Fruit fly (Drosophila melanogaster) whole organism, embryonic: ENCODE data around the gene CG14043.

Experiments
- BEAF-32 ChIP-seq: fragments of 200-800 bp; sonication (Bioruptor generic); optimal IDR thresholded peaks from 3 replicates; lab custom pipeline; 2017; ENCODE audit warnings: missing biosample characterization, missing genetic modification characterization, mild to moderate bottlenecking, moderate library complexity, missing genetic modification reagents
- Bdp1 ChIP-seq: fragments of 200-800 bp; sonication (Bioruptor generic); optimal IDR thresholded peaks from 3 replicates; lab custom pipeline; 2016; ENCODE audit warnings: missing biosample characterization, missing genetic modification characterization
- CG10209 ChIP-seq: fragments of 200-800 bp; sonication (Bioruptor generic); optimal IDR thresholded peaks from 3 replicates; lab custom pipeline; 2017; ENCODE audit warnings: missing biosample characterization, mild to moderate bottlenecking, missing genetic modification characterization, missing genetic modification reagents
- CG10274 ChIP-seq: fragments of 200-800 bp; sonication (Bioruptor generic); optimal IDR thresholded peaks from 3 replicates; lab custom pipeline; 2017; ENCODE audit warnings: missing biosample characterization, mild to moderate bottlenecking, missing genetic modification characterization
- CG10654 ChIP-seq: fragments of 200-800 bp; sonication (Bioruptor generic); optimal IDR thresholded peaks from 2 replicates; lab custom pipeline; 2016; ENCODE audit warnings: missing biosample characterization, missing genetic modification characterization
- CG11723 ChIP-seq: fragments of 200-800 bp; sonication (Bioruptor generic); optimal IDR thresholded peaks from 2 replicates; lab custom pipeline; 2017; ENCODE audit warnings: missing biosample characterization, mild to moderate bottlenecking, missing genetic modification characterization
- CG12236 ChIP-seq: fragments of 200-800 bp; sonication (Bioruptor generic); optimal IDR thresholded peaks from 2 replicates; lab custom pipeline; 2016; ENCODE audit warnings: missing biosample characterization, missing genetic modification characterization
- CG14441 ChIP-seq: fragments of 200-800 bp; sonication (Bioruptor generic); IDR thresholded peaks from 2 replicates; pipeline ENCODE4 v1.3.6; 2022; ENCODE audit warnings: missing biosample characterization, missing genetic modification characterization
- CG14965 ChIP-seq: fragments of 200-800 bp; sonication (Bioruptor generic); optimal IDR thresholded peaks from 2 replicates; lab custom pipeline; 2016; ENCODE audit warnings: missing biosample characterization, missing genetic modification characterization, borderline replicate concordance
- CG15479 ChIP-seq: fragments of 200-800 bp; sonication (Bioruptor generic); optimal IDR thresholded peaks from 3 replicates; lab custom pipeline; 2019; ENCODE audit warnings: missing biosample characterization, mild to moderate bottlenecking, missing genetic modification characterization, moderate library complexity
- CG15514 ChIP-seq: fragments of 200-800 bp; sonication (Bioruptor generic); optimal IDR thresholded peaks from 3 replicates; lab custom pipeline; 2017; ENCODE audit warnings: missing biosample characterization, missing genetic modification characterization, mild to moderate bottlenecking, moderate library complexity, missing genetic modification reagents
- CG16779 ChIP-seq: fragments of 200-800 bp; sonication (Bioruptor generic); IDR thresholded peaks from 2 replicates; pipeline ENCODE4 v1.3.6; 2022; ENCODE audit warnings: missing biosample characterization, missing genetic modification characterization
- CG16813 ChIP-seq: fragments of 200-800 bp; sonication (Bioruptor generic); IDR thresholded peaks from 3 replicates; pipeline ENCODE4 v1.3.6; 2022; ENCODE audit warnings: missing biosample characterization, missing genetic modification characterization; ENCODE audit not compliant: partially characterized antibody
- CG17385 ChIP-seq: fragments of 200-800 bp; sonication (Bioruptor generic); optimal IDR thresholded peaks from 3 replicates; lab custom pipeline; 2018; ENCODE audit warnings: missing biosample characterization, mild to moderate bottlenecking, missing genetic modification characterization
- CG17612 ChIP-seq: fragments of 200-800 bp; sonication (Bioruptor generic); IDR thresholded peaks from 2 replicates; pipeline ENCODE4 v1.3.6; 2022; ENCODE audit warnings: missing biosample characterization, missing genetic modification characterization
- CG18764 ChIP-seq: fragments of 200-800 bp; sonication (Bioruptor generic); optimal IDR thresholded peaks from 3 replicates; lab custom pipeline; 2016; ENCODE audit warnings: missing biosample characterization, missing genetic modification characterization
- CG2712 ChIP-seq: fragments of 200-800 bp; optimal IDR thresholded peaks from 3 replicates; lab custom pipeline; 2019; ENCODE audit warnings: missing biosample characterization, mild to moderate bottlenecking, missing genetic modification characterization, moderate library complexity
- CG2875 ChIP-seq: fragments of 200-800 bp; sonication (Bioruptor generic); optimal IDR thresholded peaks from 2 replicates; lab custom pipeline; 2017; ENCODE audit warnings: missing biosample characterization, mild to moderate bottlenecking, missing genetic modification characterization, missing genetic modification reagents
- CG32532 ChIP-seq: fragments of 200-800 bp; sonication (Bioruptor generic); IDR thresholded peaks from 2 replicates; pipeline ENCODE4 v1.3.6; 2022; ENCODE audit warnings: missing biosample characterization, missing genetic modification characterization
- CG3995 ChIP-seq: fragments of 200-800 bp; sonication (Bioruptor generic); optimal IDR thresholded peaks from 3 replicates; lab custom pipeline; 2016; ENCODE audit warnings: missing biosample characterization, missing genetic modification characterization
- CG5245 ChIP-seq: fragments of 200-800 bp; sonication (Bioruptor generic); optimal IDR thresholded peaks from 3 replicates; lab custom pipeline; 2016; ENCODE audit warnings: missing biosample characterization, missing genetic modification characterization
- CG6854 ChIP-seq: fragments of 200-800 bp; sonication (Bioruptor generic); optimal IDR thresholded peaks from 3 replicates; lab custom pipeline; 2017; ENCODE audit warnings: missing biosample characterization, mild to moderate bottlenecking, missing genetic modification characterization
- CG8281 ChIP-seq: fragments of 200-800 bp; sonication (Bioruptor generic); optimal IDR thresholded peaks from 2 replicates; lab custom pipeline; 2018; ENCODE audit warnings: missing biosample characterization, mild to moderate bottlenecking, missing genetic modification characterization, moderate library complexity
- CG9437 ChIP-seq: fragments of 200-800 bp; sonication (Bioruptor generic); optimal IDR thresholded peaks from 2 replicates; lab custom pipeline; 2018; ENCODE audit warnings: missing biosample characterization, mild to moderate bottlenecking, missing genetic modification characterization
- Deaf1 ChIP-seq: fragments of 200-800 bp; optimal IDR thresholded peaks from 3 replicates; lab custom pipeline; 2019; ENCODE audit warnings: missing biosample characterization, mild to moderate bottlenecking, missing genetic modification characterization, moderate library complexity
- Dref ChIP-seq: fragments of 200-800 bp; sonication (Bioruptor generic); IDR thresholded peaks from 2 replicates; pipeline ENCODE4 v1.3.6; 2022; ENCODE audit warnings: missing biosample characterization, missing genetic modification characterization
- Drgx ChIP-seq: fragments of 200-800 bp; sonication (Bioruptor generic); IDR thresholded peaks from 2 replicates; pipeline ENCODE4 v1.3.6; 2022; ENCODE audit warnings: missing biosample characterization, missing genetic modification characterization
- HLH3B ChIP-seq: fragments of 200-800 bp; sonication (Bioruptor generic); IDR thresholded peaks from 2 replicates; pipeline ENCODE4 v1.3.6; 2022; ENCODE audit warnings: missing biosample characterization, missing genetic modification characterization
- HLH54F ChIP-seq: fragments of 200-800 bp; sonication (Bioruptor generic); optimal IDR thresholded peaks from 3 replicates; lab custom pipeline; 2016; ENCODE audit warnings: missing biosample characterization, missing genetic modification characterization
- HmgZ ChIP-seq: fragments of 200-800 bp; sonication (Bioruptor generic); optimal IDR thresholded peaks from 2 replicates; lab custom pipeline; 2018; ENCODE audit warnings: missing biosample characterization, mild to moderate bottlenecking, missing genetic modification characterization
- Hr39 ChIP-seq: fragments of >200 bp; optimal IDR thresholded peaks from 2 replicates; lab custom pipeline; 2017
- Jarid2 ChIP-seq: fragments of 200-800 bp; sonication (Bioruptor generic); optimal IDR thresholded peaks from 3 replicates; lab custom pipeline; 2017; ENCODE audit warnings: mild to moderate bottlenecking, missing biosample characterization, missing genetic modification reagents, missing genetic modification characterization
- NC2β ChIP-seq: fragments of 200-800 bp; sonication (Bioruptor generic); optimal IDR thresholded peaks from 2 replicates; lab custom pipeline; 2016; ENCODE audit warnings: missing biosample characterization, missing genetic modification characterization
- Sox100B ChIP-seq: fragments of 200-800 bp; sonication (Bioruptor generic); optimal IDR thresholded peaks from 3 replicates; lab custom pipeline; 2018; ENCODE audit warnings: missing biosample characterization, mild to moderate bottlenecking, missing genetic modification characterization
- Xrp1 ChIP-seq: fragments of 200-800 bp; sonication (Bioruptor generic); IDR thresholded peaks from 2 replicates; pipeline ENCODE4 v1.3.6; 2022; ENCODE audit warnings: missing biosample characterization, missing genetic modification characterization
- aop ChIP-seq: fragments of 200-800 bp; sonication (Bioruptor generic); IDR thresholded peaks from 2 replicates; pipeline ENCODE4 v1.3.6; 2022; ENCODE audit warnings: missing biosample characterization, missing genetic modification characterization
- ase ChIP-seq: fragments of 200-800 bp; sonication (Bioruptor generic); IDR thresholded peaks from 3 replicates; pipeline ENCODE4 v1.3.6; 2022; ENCODE audit warnings: missing biosample characterization, missing genetic modification characterization
- ci ChIP-seq: fragments of 200-800 bp; sonication (Bioruptor generic); IDR thresholded peaks from 3 replicates; pipeline ENCODE4 v1.3.6; 2022; ENCODE audit warnings: missing biosample characterization, missing genetic modification characterization
- dan ChIP-seq: fragments of 200-800 bp; sonication (Bioruptor generic); IDR thresholded peaks from 2 replicates; pipeline ENCODE4 v1.3.6; 2022; ENCODE audit warnings: missing biosample characterization, missing genetic modification characterization
- emc ChIP-seq: fragments of 200-800 bp; sonication (Bioruptor generic); optimal IDR thresholded peaks from 2 replicates; lab custom pipeline; 2016; ENCODE audit warnings: missing biosample characterization, missing genetic modification characterization
- exex ChIP-seq: fragments of 200-800 bp; sonication (Bioruptor generic); optimal IDR thresholded peaks from 4 replicates; lab custom pipeline; 2018; ENCODE audit warnings: missing biosample characterization, mild to moderate bottlenecking, missing genetic modification characterization, moderate library complexity
- insv ChIP-seq, 2 experiments: fragments of 200-800 bp; sonication (Bioruptor generic); optimal IDR thresholded peaks; 3 replicates each; lab custom pipeline; 2016 to 2018; ENCODE audit warnings: missing biosample characterization in 2 of 2, missing genetic modification characterization in 2 of 2
- odd ChIP-seq: fragments of 200-800 bp; sonication (Bioruptor generic); optimal IDR thresholded peaks from 2 replicates; lab custom pipeline; 2017; ENCODE audit warnings: missing biosample characterization, mild to moderate bottlenecking, missing genetic modification characterization
- peb ChIP-seq: fragments of 200-800 bp; sonication (Bioruptor generic); IDR thresholded peaks from 2 replicates; pipeline ENCODE4 v1.3.6; 2022; ENCODE audit warnings: missing biosample characterization, missing genetic modification characterization
- pnt ChIP-seq: fragments of 200-800 bp; sonication (Bioruptor generic); optimal IDR thresholded peaks from 3 replicates; lab custom pipeline; 2016; ENCODE audit warnings: missing biosample characterization, missing genetic modification characterization
- pros ChIP-seq: fragments of 200-800 bp; sonication (Bioruptor generic); optimal IDR thresholded peaks from 3 replicates; lab custom pipeline; 2019; ENCODE audit warnings: missing biosample characterization, mild to moderate bottlenecking, missing genetic modification characterization, moderate library complexity
- ranshi ChIP-seq: fragments of 200-800 bp; sonication (Bioruptor generic); IDR thresholded peaks from 2 replicates; pipeline ENCODE4 v1.3.6; 2022; ENCODE audit warnings: missing biosample characterization, missing genetic modification characterization
- so ChIP-seq: fragments of 200-800 bp; sonication (Bioruptor generic); IDR thresholded peaks from 3 replicates; pipeline ENCODE4 v1.3.6; 2022; ENCODE audit warnings: missing biosample characterization, missing genetic modification characterization
- tio ChIP-seq: fragments of 200-800 bp; sonication (Bioruptor generic); optimal IDR thresholded peaks from 2 replicates; lab custom pipeline; 2017; ENCODE audit warnings: missing biosample characterization, missing genetic modification characterization, inconsistent platforms
- ttk ChIP-seq: fragments of 200-800 bp; sonication (Bioruptor generic); IDR thresholded peaks from 2 replicates; pipeline ENCODE4 v2.1.2; 2022; ENCODE audit warnings: missing biosample characterization, missing genetic modification characterization
- usp ChIP-seq: fragments of >200 bp; optimal IDR thresholded peaks from 2 replicates; lab custom pipeline; 2017; ENCODE audit warnings: missing biosample characterization, missing genetic modification characterization
- vvl ChIP-seq: fragments of 200-800 bp; sonication (Bioruptor generic); IDR thresholded peaks from 2 replicates; pipeline ENCODE4 v1.3.6; 2022; ENCODE audit warnings: missing biosample characterization, missing genetic modification characterization

Gene CG14043

DNA sequence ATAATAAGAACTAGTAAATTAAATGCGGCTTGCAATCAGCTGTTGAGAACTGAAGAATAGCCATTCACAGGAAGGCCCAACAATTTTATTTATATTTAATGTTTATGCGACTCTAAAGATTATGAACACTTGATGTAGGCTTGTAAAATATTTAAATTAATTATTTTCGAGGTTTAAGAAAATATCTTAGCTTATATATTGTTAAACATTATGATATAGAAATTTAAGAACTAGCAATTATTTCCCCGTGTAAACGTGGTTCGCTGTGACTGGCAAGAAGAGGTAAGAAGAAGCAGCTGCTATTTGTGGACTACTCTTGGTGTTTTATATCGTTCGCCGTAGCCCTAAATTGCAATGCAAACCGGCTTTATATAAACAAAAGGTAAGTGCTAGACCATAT lies 26.2 kb upstream of the CG14043 start, which contains the start of the genes mRpL24 and betaggt-I (continued):
- TF ChIP-seq CG11723 (GFP tag; lab: Kevin White, UChicago) (no peak), CG18764 (GFP tag; lab: Kevin White, UChicago) (peak; percentile 93), vvl (GFP tag; lab: Robert Waterston, UW) (peak; percentile 99), BEAF-32 (GFP tag; lab: Kevin White, UChicago) (peak; percentile 39), ranshi (GFP tag; lab: Robert Waterston, UW) (peak; percentile 97), ase (GFP tag; lab: Robert Waterston, UW) (peak; percentile 97), dan (peak; percentile 33; the same call in 1 of the 2 replicates), usp (GFP tag; lab: Kevin White, UChicago) (no peak), CG14965 (GFP tag; lab: Kevin White, UChicago) (no peak), odd (GFP tag; lab: Kevin White, UChicago) (peak; percentile 90), CG32532 (GFP tag; lab: Robert Waterston, UW) (peak; percentile 97), CG14441 (GFP tag; lab: Robert Waterston, UW) (peak; percentile 97), CG15514 (peak; percentile 92), CG17612 (GFP tag; lab: Robert Waterston, UW) (peak; percentile 89), Drgx (GFP tag; lab: Robert Waterston, UW) (peak; percentile 96), Jarid2 (peak; percentile 75), CG10654 (GFP tag; lab: Kevin White, UChicago) (peak; percentile 92), emc (GFP tag; lab: Kevin White, UChicago) (peak; percentile 45), Xrp1 (peak; percentile 99), CG6854 (GFP tag; lab: Kevin White, UChicago) (peak; percentile 81), pnt (GFP tag; lab: Kevin White, UChicago) (peak; percentile 72), CG16813 (GFP tag; lab: Robert Waterston, UW) (no peak), CG10209 (GFP tag; lab: Kevin White, UChicago) (peak; percentile 95), HLH3B (peak; percentile 96), so (GFP tag; lab: Robert Waterston, UW) (peak; percentile 94), ci (peak; percentile 98), CG16779 (peak; percentile 86), CG10274 (peak; percentile 71), Bdp1 (GFP tag; lab: Kevin White, UChicago) (peak; percentile 77), NC2β (GFP tag; lab: Kevin White, UChicago) (peak; percentile 82), insv (GFP tag; optimal IDR thresholded peaks at IDR 0.05; lab: Kevin White, UChicago) (peak in 1 of 2 experiments; percentile 73), aop (GFP tag; lab: Robert Waterston, UW) (peak; percentile 87), CG8281 (tag; lab: Kevin White, UChicago) (peak; percentile 87), tio (GFP tag; lab: Kevin White, UChicago) (peak; percentile 91), CG12236 (peak; percentile 50), CG5245 (GFP tag; lab: Kevin White, UChicago) (peak; percentile 86), CG9437 (GFP tag; lab: Kevin White, UChicago) (peak; percentile 87), HmgZ (tag; lab: Kevin White, UChicago) (peak; percentile 98), Hr39 (no peak), CG2875 (GFP tag; lab: Kevin White, UChicago) (peak; percentile 80), pros (GFP tag; lab: Kevin White, UChicago) (peak; percentile 29), peb (GFP tag; lab: Robert Waterston, UW) (peak; percentile 89), Sox100B (peak; percentile 93), HLH54F (peak; percentile 85), Deaf1 (tag; lab: Kevin White, UChicago) (peak; percentile 81), CG3995 (GFP tag; lab: Kevin White, UChicago) (peak; percentile 70), CG17385 (GFP tag; lab: Kevin White, UChicago) (peak; percentile 99), exex (tag; lab: Kevin White, UChicago) (peak; percentile 87), Dref (GFP tag; lab: Robert Waterston, UW) (peak; percentile 40), CG2712 (tag; lab: Kevin White, UChicago) (peak; percentile 98), ttk (peak; percentile 98), CG15479 (GFP tag; lab: Kevin White, UChicago) (no peak)
